Worm (Caenorhabditis elegans) whole organism, L4 larva: ENCODE results near the gene F22E5.1.

Source experiments
- D1046.2 ChIP-seq: fragments of 200-800 bp; sonication (Bioruptor generic); IDR thresholded peaks from 2 replicates; pipeline ENCODE4 v1.3.6; 2022; ENCODE audit warnings: missing genetic modification characterization, missing compliant biosample characterization
- F10B5.3 ChIP-seq: sonication (generic microtip); optimal IDR thresholded peaks from 2 replicates; lab custom pipeline; 2016; ENCODE audit warnings: mild to moderate bottlenecking, missing genetic modification characterization, missing compliant biosample characterization
- F49E8.2 ChIP-seq: sonication (generic microtip); optimal IDR thresholded peaks from 2 replicates; lab custom pipeline; 2016; ENCODE audit warnings: missing compliant biosample characterization, mild to moderate bottlenecking, missing genetic modification characterization, borderline replicate concordance
- ama-1 ChIP-seq: fragments of 150-350 bp; optimal IDR thresholded peaks from 2 replicates; lab custom pipeline; 2014; ENCODE audit warnings: inconsistent platforms, mixed read lengths
- ceh-20 ChIP-seq: fragments of 200-800 bp; sonication (Bioruptor generic); IDR thresholded peaks from 2 replicates; pipeline ENCODE4 v1.3.6; 2022; ENCODE audit warnings: missing genetic modification reagents, missing genetic modification characterization, missing compliant biosample characterization
- ceh-62 ChIP-seq: sonication (generic microtip); optimal IDR thresholded peaks from 2 replicates; lab custom pipeline; 2017; ENCODE audit warnings: missing biosample characterization, missing genetic modification characterization
- ceh-82 ChIP-seq: sonication (generic microtip); optimal IDR thresholded peaks from 2 replicates; lab custom pipeline; 2017; ENCODE audit warnings: missing biosample characterization, missing genetic modification characterization
- daf-16 ChIP-seq, 3 experiments: sonication (generic microtip); optimal IDR thresholded peaks; 2 replicates each; lab custom pipeline; 2016 to 2017; ENCODE audit warnings: missing genetic modification characterization in 3 of 3, missing genetic modification reagents in 3 of 3, mild to moderate bottlenecking in 2 of 3, missing compliant biosample characterization in 2 of 3, missing biosample characterization in 1 of 3, moderate library complexity in 1 of 3
- dmd-6 ChIP-seq: fragments of 200-800 bp; sonication (Bioruptor generic); IDR thresholded peaks from 2 replicates; pipeline ENCODE4 v1.3.6; 2022; ENCODE audit warnings: missing genetic modification reagents, missing genetic modification characterization, missing compliant biosample characterization
- dmd-8 ChIP-seq: fragments of 200-800 bp; sonication (Bioruptor generic); IDR thresholded peaks from 2 replicates; pipeline ENCODE4 v1.3.6; 2022; ENCODE audit warnings: missing genetic modification characterization, missing compliant biosample characterization
- hif-1 ChIP-seq, 2 experiments: sonication (generic microtip); optimal IDR thresholded peaks; 2 replicates each; lab custom pipeline; 2016 to 2017; ENCODE audit warnings: missing compliant biosample characterization in 2 of 2, missing genetic modification characterization in 2 of 2, missing genetic modification reagents in 2 of 2, missing genotype in 2 of 2, mild to moderate bottlenecking in 1 of 2
- hlh-11 ChIP-seq: fragments of 200-800 bp; sonication (Bioruptor generic); optimal IDR thresholded peaks from 2 replicates; lab custom pipeline; 2018; ENCODE audit warnings: mild to moderate bottlenecking, missing genetic modification characterization, missing compliant biosample characterization
- hmg-1.1 ChIP-seq: fragments of 200-800 bp; sonication (Bioruptor generic); IDR thresholded peaks from 2 replicates; pipeline ENCODE4 v1.3.6; 2022; ENCODE audit warnings: missing genetic modification reagents, missing genetic modification characterization, missing compliant biosample characterization
- lim-7 ChIP-seq: fragments of 200-800 bp; sonication (Bioruptor generic); IDR thresholded peaks from 2 replicates; pipeline ENCODE4 v1.3.6; 2022; ENCODE audit warnings: missing genetic modification characterization, missing compliant biosample characterization
- madf-9 ChIP-seq: fragments of 200-800 bp; sonication (Bioruptor generic); conservative IDR thresholded peaks from 2 replicates; pipeline ENCODE4 v1.3.6; 2022; ENCODE audit warnings: missing genetic modification reagents, missing genetic modification characterization, missing compliant biosample characterization
- mdl-1 ChIP-seq, 2 experiments: fragments of 150-350 bp in 1 of 2; sonication (generic microtip) in 1 of 2; optimal IDR thresholded peaks; 2 replicates each; lab custom pipeline; 2014 to 2017; ENCODE audit warnings: missing biosample characterization in 2 of 2, missing genetic modification characterization in 2 of 2
- mdt-29 ChIP-seq: fragments of 200-800 bp; sonication (Bioruptor generic); IDR thresholded peaks from 2 replicates; pipeline ENCODE4 v1.3.6; 2022; ENCODE audit warnings: missing genetic modification reagents, missing genetic modification characterization, missing compliant biosample characterization
- mep-1 ChIP-seq: fragments of 150-350 bp; sonication (generic microtip); optimal IDR thresholded peaks from 3 replicates; lab custom pipeline; 2014; ENCODE audit warnings: missing biosample characterization, missing genetic modification characterization
- nhr-102 ChIP-seq: sonication (generic microtip); optimal IDR thresholded peaks from 2 replicates; lab custom pipeline; 2016; ENCODE audit warnings: mild to moderate bottlenecking, missing genetic modification characterization, moderate library complexity, missing compliant biosample characterization
- nhr-111 ChIP-seq: fragments of 200-800 bp; sonication (Bioruptor generic); optimal IDR thresholded peaks from 2 replicates; lab custom pipeline; 2018; ENCODE audit warnings: mild to moderate bottlenecking, missing genetic modification characterization, missing compliant biosample characterization
- php-3 ChIP-seq: fragments of 200-800 bp; sonication (Bioruptor generic); IDR thresholded peaks from 2 replicates; pipeline ENCODE4 v1.3.6; 2022; ENCODE audit warnings: missing genetic modification reagents, missing genetic modification characterization, missing compliant biosample characterization
- set-16 ChIP-seq: fragments of 200-800 bp; sonication (Bioruptor generic); IDR thresholded peaks from 2 replicates; pipeline ENCODE4 v1.3.6; 2022; ENCODE audit warnings: missing genetic modification reagents, missing genetic modification characterization, missing compliant biosample characterization
- snpc-1.2 ChIP-seq: fragments of 200-800 bp; sonication (Bioruptor generic); IDR thresholded peaks from 2 replicates; pipeline ENCODE4 v1.3.6; 2022; ENCODE audit warnings: missing genetic modification reagents, missing genetic modification characterization, missing compliant biosample characterization
- spr-3 ChIP-seq: fragments of 200-800 bp; sonication (Bioruptor generic); optimal IDR thresholded peaks from 2 replicates; lab custom pipeline; 2018; ENCODE audit warnings: mild to moderate bottlenecking, missing genetic modification characterization, missing compliant biosample characterization
- tra-1 ChIP-seq: fragments of 200-800 bp; sonication (Bioruptor generic); IDR thresholded peaks from 2 replicates; pipeline ENCODE4 v1.3.6; 2022; ENCODE audit warnings: missing genetic modification reagents, missing genetic modification characterization, missing compliant biosample characterization
- unc-62 ChIP-seq, 3 experiments: fragments of 150-350 bp in 1 of 3; sonication (generic microtip); optimal IDR thresholded peaks in 2 of 3; peaks in 1 of 3; 1 replicate in 1 of 3; 2 replicates in 2 of 3; lab custom pipeline; 2014 to 2017; ENCODE audit warnings: missing biosample characterization in 3 of 3, missing genetic modification characterization in 3 of 3, missing genetic modification reagents in 3 of 3, missing genotype in 1 of 3

F22E5.1 gene

ce11 chrII:2719212-2719611, 45.6 kb downstream of the F22E5.1 start:
- TF ChIP-seq set-16 (GFP tag; lab: Robert Waterston, UW) (peak; percentile 87), snpc-1.2 (GFP tag; lab: Robert Waterston, UW) (0 out of 2 replicates have a peak, but pooled peaks have one; percentile 22), F10B5.3 (tag; lab: Kevin White, UChicago) (no peak), unc-62 (GFP tag; optimal IDR thresholded peaks at IDR 0.05 in 1 of 2; lab: Kevin White, UChicago) (peak in 1 of 2 experiments; percentile 28), unc-62 (tag; optimal IDR thresholded peaks at IDR 0.05; lab: Kevin White, UChicago) (no peak), ceh-62 (tag; lab: Kevin White, UChicago) (no peak), mdl-1 (tag; optimal IDR thresholded peaks at IDR 0.05; lab: Kevin White, UChicago) (no peak)

ce11 chrII:2721992-2722391, 48.4 kb downstream of the F22E5.1 start:
- TF ChIP-seq madf-9 (GFP tag; lab: Robert Waterston, UW): no peak
- no peak for TF ChIP-seq lim-7 (GFP tag; lab: Robert Waterston, UW)
- TF ChIP-seq F49E8.2 (tag; lab: Kevin White, UChicago): no peak
- no peak for TF ChIP-seq hif-1 (tag; optimal IDR thresholded peaks at IDR 0.05; lab: Kevin White, UChicago)
- TF ChIP-seq F10B5.3 (tag; lab: Kevin White, UChicago): no peak
- no peak for TF ChIP-seq ceh-82 (tag; lab: Kevin White, UChicago)
- no peak for TF ChIP-seq daf-16 (GFP tag; optimal IDR thresholded peaks at IDR 0.05; lab: Kevin White, UChicago)
- TF ChIP-seq daf-16 (tag; optimal IDR thresholded peaks at IDR 0.05; lab: Kevin White, UChicago): no peak
- TF ChIP-seq ceh-20 (GFP tag; lab: Robert Waterston, UW): no peak
- no peak for TF ChIP-seq php-3 (GFP tag; lab: Robert Waterston, UW)
- no peak for TF ChIP-seq hmg-1.1 (GFP tag; lab: Robert Waterston, UW)
- no peak for TF ChIP-seq nhr-111 (GFP tag; lab: Kevin White, UChicago)
- no peak for TF ChIP-seq mdt-29 (GFP tag; lab: Robert Waterston, UW)
- TF ChIP-seq mep-1 (tag; lab: Kevin White, UChicago): no peak
- no peak for TF ChIP-seq D1046.2 (GFP tag; lab: Robert Waterston, UW)
- no peak for TF ChIP-seq hlh-11
- TF ChIP-seq ama-1 (lab: Kevin White, UChicago): no peak
- TF ChIP-seq nhr-102 (tag; lab: Kevin White, UChicago): no peak
- no peak; the same call in 1 of the 2 replicates for TF ChIP-seq set-16 (GFP tag; lab: Robert Waterston, UW)
- no peak for TF ChIP-seq tra-1 (GFP tag; lab: Robert Waterston, UW)
- no peak for TF ChIP-seq spr-3 (GFP tag; lab: Kevin White, UChicago)

- TF ChIP-seq set-16 (GFP tag; lab: Robert Waterston, UW) (0 out of 2 replicates have a peak, but pooled peaks have one; percentile 2), dmd-8 (no peak)
Measured at ce11 chrII:2725561-2725960, 52.0 kb downstream of the F22E5.1 start, which contains the start of the genes T05A8.11 and nep-2. Gene T05A8.11 (minus strand): TSS chrII:2725661. Gene nep-2 (minus strand): TSS chrII:2725752.

ce11 chrII:2726774-2727173, 53.2 kb downstream of the F22E5.1 start:
- TF ChIP-seq dmd-6 (GFP tag; lab: Robert Waterston, UW) (no peak), tra-1 (GFP tag; lab: Robert Waterston, UW) (0 out of 2 replicates have a peak, but pooled peaks have one; percentile 37)
